Fruit fly (Drosophila melanogaster): Measurements from ENCODE around the gene RPA2.

The RPA2 gene

dm6 chr2L:20891188-20891587 is 34.8 kb downstream of the RPA2 start:
- TF ChIP-seq CTCF (optimal IDR thresholded peaks at IDR 0.05) (peak in 1 of 2 experiments; percentile 0), CG8478 (optimal IDR thresholded peaks at IDR 0.05) (no peak)

dm6 chr2L:20889857-20890606 is 35.9 kb downstream of the RPA2 start:
- TF ChIP-seq CG8478 (optimal IDR thresholded peaks at IDR 0.05) = no peak
- no peak for TF ChIP-seq CTCF (optimal IDR thresholded peaks at IDR 0.05)

dm6 chr2L:20887273-20887672 is 38.7 kb downstream of the RPA2 start:
- no peak for TF ChIP-seq CTCF (optimal IDR thresholded peaks at IDR 0.05)
- no peak for TF ChIP-seq CG8478 (optimal IDR thresholded peaks at IDR 0.05)

dm6 chr2L:20885889-20886507 is 39.9 kb downstream of the RPA2 start:
- TF ChIP-seq CG8478 (optimal IDR thresholded peaks at IDR 0.05) (no peak), CTCF (optimal IDR thresholded peaks at IDR 0.05) (no peak)

- no peak for TF ChIP-seq CG8478 (optimal IDR thresholded peaks at IDR 0.05)
- TF ChIP-seq CTCF (optimal IDR thresholded peaks at IDR 0.05) = no peak
Observed at dm6 chr2L:20883624-20884220, 42.2 kb downstream of the RPA2 start.

dm6 chr2L:20883097-20883496 is 42.9 kb downstream of the RPA2 start:
- TF ChIP-seq CG8478 (optimal IDR thresholded peaks at IDR 0.05) (no peak), CTCF (optimal IDR thresholded peaks at IDR 0.05) (no peak)

dm6 chr2L:20881353-20882079 is 44.4 kb downstream of the RPA2 start:
- TF ChIP-seq CG8478 (optimal IDR thresholded peaks at IDR 0.05) = no peak
- no peak for TF ChIP-seq CTCF (optimal IDR thresholded peaks at IDR 0.05)

- TF ChIP-seq CG8478 (optimal IDR thresholded peaks at IDR 0.05) (no peak), CTCF (optimal IDR thresholded peaks at IDR 0.05) (no peak)
Observed at dm6 chr2L:20880476-20880875, 45.5 kb downstream of the RPA2 start.

- no peak for TF ChIP-seq CG8478 (optimal IDR thresholded peaks at IDR 0.05)
Observed at dm6 chr2L:20879567-20880141, 46.3 kb downstream of the RPA2 start.

- TF ChIP-seq CG8478 (optimal IDR thresholded peaks at IDR 0.05) = no peak
- TF ChIP-seq CTCF (optimal IDR thresholded peaks at IDR 0.05) = no peak
Observed at dm6 chr2L:20878463-20878862, 47.5 kb downstream of the RPA2 start.

dm6 chr2L:20878052-20878451 is 47.9 kb downstream of the RPA2 start:
- TF ChIP-seq CTCF (optimal IDR thresholded peaks at IDR 0.05) (no peak), CG8478 (optimal IDR thresholded peaks at IDR 0.05) (no peak)

Measured in S2 (cell line).